Worm (Caenorhabditis elegans) whole organism, L1 larva: ENCODE measurements around the gene D1054.8.

Experiments
- F16B12.6 ChIP-seq: fragments of 150-350 bp; optimal IDR thresholded peaks from 2 replicates; lab custom pipeline; 2014; ENCODE audit warnings: missing biosample characterization, missing genetic modification characterization
- dpl-1 ChIP-seq, 3 experiments: fragments of 150-350 bp in 2 of 3; sonication (generic microtip) in 1 of 3; optimal IDR thresholded peaks; 2 replicates each; lab custom pipeline; 2014 to 2017; ENCODE audit warnings: missing biosample characterization in 3 of 3, missing genetic modification characterization in 3 of 3, missing genetic modification reagents in 3 of 3
- hlh-4 ChIP-seq: sonication (generic microtip); optimal IDR thresholded peaks from 2 replicates; lab custom pipeline; 2016; ENCODE audit warnings: mild to moderate bottlenecking, missing genetic modification characterization, missing compliant biosample characterization
- mef-2 ChIP-seq: fragments of 150-350 bp; optimal IDR thresholded peaks from 2 replicates; lab custom pipeline; 2014; ENCODE audit warnings: missing biosample characterization, missing genetic modification characterization
- nhr-11 ChIP-seq: fragments of 150-350 bp; optimal IDR thresholded peaks from 2 replicates; lab custom pipeline; 2014; ENCODE audit warnings: missing biosample characterization, missing genetic modification characterization
- nhr-19 ChIP-seq: fragments of 200-800 bp; sonication (Bioruptor generic); conservative IDR thresholded peaks from 2 replicates; pipeline ENCODE4 v1.3.6; 2022; ENCODE audit warnings: missing genetic modification characterization, missing compliant biosample characterization
- pax-3 ChIP-seq: fragments of 200-800 bp; sonication (Bioruptor generic); optimal IDR thresholded peaks from 2 replicates; lab custom pipeline; 2018; ENCODE audit warnings: mild to moderate bottlenecking, missing genetic modification characterization, moderate library complexity, missing compliant biosample characterization

- no peak for TF ChIP-seq dpl-1 (GFP tag; optimal IDR thresholded peaks at IDR 0.05; lab: Kevin White, UChicago)
- no peak for TF ChIP-seq pax-3 (tag; lab: Kevin White, UChicago)
- TF ChIP-seq hlh-4 (tag; lab: Kevin White, UChicago) = no peak
- TF ChIP-seq F16B12.6 (tag; lab: Kevin White, UChicago) = no peak
- TF ChIP-seq mef-2 = no peak
- no peak for TF ChIP-seq nhr-19 (GFP tag; lab: Robert Waterston, UW)
- no peak for TF ChIP-seq nhr-11 (tag; lab: Kevin White, UChicago)
Observed at ce11 chrV:10805934-10806333, 21.8 kb downstream of the D1054.8 start, which contains the start of gene prp-38.
